Worm (Caenorhabditis elegans): ENCODE data around the gene map-1.

DNA sequence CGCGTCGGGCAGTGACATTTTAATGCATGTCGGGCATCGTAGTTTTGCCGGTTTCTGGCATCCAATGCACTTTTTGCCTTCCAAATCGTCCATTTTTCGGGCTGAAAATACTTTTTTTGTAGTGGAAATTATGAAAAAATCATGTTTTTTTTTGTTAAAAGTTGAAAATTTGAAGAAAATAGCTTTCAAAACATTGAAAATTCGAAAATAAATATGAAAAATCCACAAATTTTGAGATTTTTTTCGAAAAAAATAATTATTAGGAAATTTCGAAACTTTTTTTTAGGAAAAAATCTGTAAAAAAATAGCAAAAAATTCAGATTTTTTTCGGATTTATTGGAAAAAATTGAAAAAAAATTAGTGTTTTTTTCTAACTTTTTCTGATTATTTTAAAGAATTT lies at the start of gene map-1:
- TF ChIP-seq tbx-11 (GFP tag; IDR thresholded peaks at IDR 0.05) = no peak
- no peak for TF ChIP-seq ama-1 (optimal IDR thresholded peaks at IDR 0.05)
- TF ChIP-seq sea-1 (GFP tag; conservative IDR thresholded peaks at IDR 0.05) = no peak
- no peak for TF ChIP-seq hnd-1 (tag; optimal IDR thresholded peaks at IDR 0.05)
- no peak for TF ChIP-seq F13C5.2 (tag; optimal IDR thresholded peaks at IDR 0.05)
- TF ChIP-seq ets-7 (tag; optimal IDR thresholded peaks at IDR 0.05) = no peak
- TF ChIP-seq flt-1 (GFP tag; IDR thresholded peaks at IDR 0.05) = no peak
- TF ChIP-seq B0310.2 (tag; optimal IDR thresholded peaks at IDR 0.05) = no peak
- TF ChIP-seq ceh-36 (tag; optimal IDR thresholded peaks at IDR 0.05) = no peak
- no peak for TF ChIP-seq tra-4 (tag; optimal IDR thresholded peaks at IDR 0.05)
- no peak for TF ChIP-seq hmbx-1 (tag; optimal IDR thresholded peaks at IDR 0.05)
